Fruit fly (Drosophila melanogaster) whole organism, wandering third instar larva: ENCODE measurements around the gene bru3.

Experiments
- Abd-B ChIP-seq: fragments of >200 bp; optimal IDR thresholded peaks from 2 replicates; lab custom pipeline; 2017; ENCODE audit warnings: missing biosample characterization, missing genetic modification characterization
- CG32264 ChIP-seq: fragments of 200-800 bp; sonication (Bioruptor generic); optimal IDR thresholded peaks from 2 replicates; lab custom pipeline; 2016; ENCODE audit warnings: missing biosample characterization, missing genetic modification characterization
- CG9705 ChIP-seq: fragments of 200-800 bp; sonication (Bioruptor generic); optimal IDR thresholded peaks from 2 replicates; lab custom pipeline; 2018; ENCODE audit warnings: missing biosample characterization, mild to moderate bottlenecking, missing genetic modification characterization
- CrebA ChIP-seq: fragments of 200-800 bp; sonication (Bioruptor generic); optimal IDR thresholded peaks from 2 replicates; lab custom pipeline; 2016; ENCODE audit warnings: missing biosample characterization, mild to moderate bottlenecking, missing genetic modification characterization, borderline replicate concordance
- Dfd ChIP-seq: fragments of >200 bp; optimal IDR thresholded peaks from 2 replicates; lab custom pipeline; 2017; ENCODE audit warnings: missing biosample characterization, missing genetic modification characterization
- Dif ChIP-seq: fragments of 200-275, 200-300 bp; sonication (Bioruptor generic); optimal IDR thresholded peaks from 2 replicates; lab custom pipeline; 2018; ENCODE audit warnings: missing biosample characterization, missing genetic modification characterization; ENCODE audit not compliant: partially characterized antibody
- GATAd ChIP-seq: sonication (Bioruptor generic); optimal IDR thresholded peaks from 2 replicates; lab custom pipeline; 2016; ENCODE audit warnings: missing biosample characterization, missing genetic modification characterization
- HLH106 ChIP-seq: fragments of 200-800 bp; optimal IDR thresholded peaks from 3 replicates; lab custom pipeline; 2019; ENCODE audit warnings: missing biosample characterization, mild to moderate bottlenecking, missing genetic modification characterization, moderate library complexity
- Hnf4 ChIP-seq: fragments of 200-800 bp; sonication (Bioruptor generic); optimal IDR thresholded peaks from 2 replicates; lab custom pipeline; 2016; ENCODE audit warnings: missing biosample characterization, mild to moderate bottlenecking, missing genetic modification characterization
- Hr78 ChIP-seq: fragments of >200 bp; optimal IDR thresholded peaks from 2 replicates; lab custom pipeline; 2017; ENCODE audit warnings: missing biosample characterization, missing genetic modification characterization
- Hr83 ChIP-seq: fragments of 200-300 bp; sonication (Bioruptor generic); optimal IDR thresholded peaks from 2 replicates; lab custom pipeline; 2016; ENCODE audit warnings: missing biosample characterization, mild to moderate bottlenecking, missing genetic modification characterization, moderate library complexity; ENCODE audit not compliant: poor library complexity, severe bottlenecking
- Jra ChIP-seq: sonication (Bioruptor generic); optimal IDR thresholded peaks from 2 replicates; lab custom pipeline; 2016; ENCODE audit warnings: missing biosample characterization, missing genetic modification characterization
- Mio ChIP-seq: sonication (Bioruptor generic); optimal IDR thresholded peaks from 2 replicates; lab custom pipeline; 2016; ENCODE audit warnings: missing biosample characterization, missing genetic modification characterization
- Myc ChIP-seq: fragments of >200 bp; optimal IDR thresholded peaks from 2 replicates; lab custom pipeline; 2017
- N ChIP-seq: fragments of >200 bp; optimal IDR thresholded peaks from 2 replicates; lab custom pipeline; 2018; ENCODE audit warnings: missing biosample characterization, missing external identifiers, missing genetic modification characterization
- OdsH ChIP-seq: fragments of 200-800 bp; sonication (Bioruptor generic); optimal IDR thresholded peaks from 2 replicates; lab custom pipeline; 2016; ENCODE audit warnings: missing biosample characterization, mild to moderate bottlenecking, missing genetic modification characterization
- Rel ChIP-seq, 2 experiments: fragments of 200-800 bp; sonication (Bioruptor generic) in 1 of 2; optimal IDR thresholded peaks; 2 replicates in 1 of 2; 3 replicates in 1 of 2; lab custom pipeline; 2016 to 2019; ENCODE audit warnings: mild to moderate bottlenecking in 2 of 2, missing biosample characterization in 2 of 2, missing genetic modification characterization in 2 of 2, moderate library complexity in 1 of 2
- Sp1 ChIP-seq: fragments of 200-800 bp; sonication (Bioruptor generic); optimal IDR thresholded peaks from 3 replicates; lab custom pipeline; 2019; ENCODE audit warnings: missing biosample characterization, mild to moderate bottlenecking, missing genetic modification characterization, moderate library complexity
- Vsx2 ChIP-seq: fragments of 200-300, 225-300 bp; sonication (Bioruptor generic); optimal IDR thresholded peaks from 2 replicates; lab custom pipeline; 2018; ENCODE audit warnings: missing biosample characterization, missing genetic modification characterization; ENCODE audit not compliant: partially characterized antibody
- br ChIP-seq: fragments of 200-800 bp; sonication (Bioruptor generic); optimal IDR thresholded peaks from 2 replicates; lab custom pipeline; 2016; ENCODE audit warnings: missing biosample characterization, missing genetic modification characterization
- brk ChIP-seq: fragments of 200-800 bp; sonication (Bioruptor generic); optimal IDR thresholded peaks from 2 replicates; lab custom pipeline; 2016; ENCODE audit warnings: missing biosample characterization, mild to moderate bottlenecking, missing genetic modification characterization
- dl ChIP-seq, 2 experiments: fragments of 175-275, 200-275 bp in 1 of 2; fragments of 200-275 bp in 1 of 2; sonication (Bioruptor generic); optimal IDR thresholded peaks; lab custom pipeline; 2018; ENCODE audit warnings: mild to moderate bottlenecking in 2 of 2, missing biosample characterization in 2 of 2, missing genetic modification characterization in 2 of 2, moderate library complexity in 2 of 2; ENCODE audit not compliant: partially characterized antibody in 2 of 2, insufficient read depth in 1 of 2
- dmrt93B ChIP-seq: fragments of 200-800 bp; sonication (Bioruptor generic); optimal IDR thresholded peaks from 2 replicates; lab custom pipeline; 2018; ENCODE audit warnings: missing biosample characterization, mild to moderate bottlenecking, missing genetic modification characterization
- dsf ChIP-seq: sonication (Bioruptor generic); optimal IDR thresholded peaks from 2 replicates; lab custom pipeline; 2016; ENCODE audit warnings: missing biosample characterization, missing genetic modification characterization, borderline replicate concordance
- ey ChIP-seq: fragments of 200-800 bp; sonication (Bioruptor generic); optimal IDR thresholded peaks from 2 replicates; lab custom pipeline; 2016; ENCODE audit warnings: missing biosample characterization, missing genetic modification characterization
- foxo ChIP-seq, 2 experiments: fragments of 200-800 bp; sonication (Bioruptor generic); optimal IDR thresholded peaks; 2 replicates in 1 of 2; 3 replicates in 1 of 2; lab custom pipeline; 2016 to 2017; ENCODE audit warnings: missing biosample characterization in 2 of 2, missing genetic modification characterization in 2 of 2
- fru ChIP-seq: fragments of 200-800 bp; sonication (Bioruptor generic); optimal IDR thresholded peaks from 3 replicates; lab custom pipeline; 2016; ENCODE audit warnings: missing biosample characterization, mild to moderate bottlenecking, missing genetic modification characterization
- h ChIP-seq: fragments of 200-800 bp; sonication (Bioruptor generic); optimal IDR thresholded peaks from 3 replicates; lab custom pipeline; 2016; ENCODE audit warnings: missing biosample characterization, mild to moderate bottlenecking, missing genetic modification characterization
- jim ChIP-seq: fragments of 175-275, 200-325 bp; sonication (Bioruptor generic); optimal IDR thresholded peaks from 2 replicates; lab custom pipeline; 2016; ENCODE audit warnings: missing biosample characterization, mild to moderate bottlenecking, missing genetic modification characterization
- lola ChIP-seq: fragments of >200 bp; optimal IDR thresholded peaks from 2 replicates; lab custom pipeline; 2017; ENCODE audit warnings: missing biosample characterization, missing genetic modification characterization
- pan ChIP-seq: fragments of >200 bp; optimal IDR thresholded peaks from 2 replicates; lab custom pipeline; 2017
- psq ChIP-seq: fragments of 200-800 bp; sonication (Bioruptor generic); optimal IDR thresholded peaks from 3 replicates; lab custom pipeline; 2017; ENCODE audit warnings: missing biosample characterization, mild to moderate bottlenecking, missing genetic modification characterization, moderate library complexity
- rgr ChIP-seq: fragments of 200-800 bp; sonication (Bioruptor generic); optimal IDR thresholded peaks from 3 replicates; lab custom pipeline; 2016; ENCODE audit warnings: missing biosample characterization, mild to moderate bottlenecking, missing genetic modification characterization
- sage ChIP-seq: fragments of 200-800 bp; sonication (Bioruptor generic); optimal IDR thresholded peaks from 2 replicates; lab custom pipeline; 2016; ENCODE audit warnings: missing biosample characterization, mild to moderate bottlenecking, missing genetic modification characterization
- sv ChIP-seq: fragments of 200-800 bp; sonication (Bioruptor generic); optimal IDR thresholded peaks from 3 replicates; lab custom pipeline; 2016; ENCODE audit warnings: missing biosample characterization, missing genetic modification characterization
- tai ChIP-seq: sonication (Bioruptor generic); optimal IDR thresholded peaks from 2 replicates; lab custom pipeline; 2016; ENCODE audit warnings: missing biosample characterization, missing genetic modification characterization
- usp ChIP-seq: fragments of >200 bp; optimal IDR thresholded peaks from 2 replicates; lab custom pipeline; 2017; ENCODE audit warnings: missing biosample characterization, missing genetic modification characterization
- woc ChIP-seq: sonication (Bioruptor generic); optimal IDR thresholded peaks from 2 replicates; lab custom pipeline; 2016; ENCODE audit warnings: missing biosample characterization, mild to moderate bottlenecking, missing genetic modification characterization

The bru3 gene

dm6 chr3L:13497720-13498355 is 305.4 kb downstream of the bru3 start:
- TF ChIP-seq dmrt93B (GFP tag; lab: Kevin White, UChicago) (no peak), sv (GFP tag; lab: Kevin White, UChicago) (no peak), CG32264 (GFP tag; lab: Kevin White, UChicago) (peak; percentile 0), Jra (peak; percentile 7), Hr83 (no peak), N (no peak), CrebA (GFP tag; lab: Kevin White, UChicago) (no peak), CG9705 (GFP tag; lab: Kevin White, UChicago) (no peak), Mio (GFP tag; lab: Kevin White, UChicago) (no peak), Dfd (GFP tag; lab: Kevin White, UChicago) (no peak), Dif (GFP tag; lab: Kevin White, UChicago) (peak; percentile 37), Sp1 (peak; percentile 39), Abd-B (GFP tag; lab: Kevin White, UChicago) (no peak), Rel (GFP tag; optimal IDR thresholded peaks at IDR 0.05; lab: Kevin White, UChicago) (no peak), Rel (tag; optimal IDR thresholded peaks at IDR 0.05; lab: Kevin White, UChicago) (peak; percentile 48), ey (GFP tag; lab: Kevin White, UChicago) (no peak), dsf (no peak), Vsx2 (GFP tag; lab: Kevin White, UChicago) (peak; percentile 31), h (GFP tag; lab: Kevin White, UChicago) (peak; percentile 20), woc (no peak), GATAd (GFP tag; lab: Kevin White, UChicago) (no peak), jim (GFP tag; lab: Kevin White, UChicago) (peak; percentile 80), rgr (no peak), OdsH (GFP tag; lab: Kevin White, UChicago) (no peak), usp (GFP tag; lab: Kevin White, UChicago) (no peak), tai (GFP tag; lab: Kevin White, UChicago) (no peak), dl (GFP tag; optimal IDR thresholded peaks at IDR 0.05; lab: Kevin White, UChicago; ENCODE audit: insufficient read depth in 1 of 2, partially characterized antibody in 2 of 2) (no peak), Myc (no peak), Hnf4 (GFP tag; lab: Kevin White, UChicago) (no peak), psq (peak; percentile 20), br (GFP tag; lab: Kevin White, UChicago) (peak; percentile 9), brk (no peak), lola (GFP tag; lab: Kevin White, UChicago) (no peak), sage (GFP tag; lab: Kevin White, UChicago) (no peak), foxo (GFP tag; optimal IDR thresholded peaks at IDR 0.05; lab: Kevin White, UChicago) (peak in 1 of 2 experiments; percentile 11), HLH106 (tag; lab: Kevin White, UChicago) (no peak), fru (peak; percentile 34), pan (lab: Kevin White, UChicago) (no peak), Hr78 (GFP tag; lab: Kevin White, UChicago) (no peak)

dm6 chr3L:13495065-13495464 is 308.1 kb downstream of the bru3 start:
- no peak for TF ChIP-seq Jra
- no peak for TF ChIP-seq CG9705 (GFP tag; lab: Kevin White, UChicago)
- no peak for TF ChIP-seq sv (GFP tag; lab: Kevin White, UChicago)
- TF ChIP-seq Myc, result no peak
- peak; percentile 86 for TF ChIP-seq jim (GFP tag; lab: Kevin White, UChicago)
- no peak for TF ChIP-seq Dif (GFP tag; lab: Kevin White, UChicago)
- TF ChIP-seq rgr, result no peak
- no peak for TF ChIP-seq usp (GFP tag; lab: Kevin White, UChicago)
- TF ChIP-seq h (GFP tag; lab: Kevin White, UChicago), result no peak
- no peak for TF ChIP-seq HLH106 (tag; lab: Kevin White, UChicago)
- no peak for TF ChIP-seq sage (GFP tag; lab: Kevin White, UChicago)
- no peak for TF ChIP-seq dl (GFP tag; optimal IDR thresholded peaks at IDR 0.05; lab: Kevin White, UChicago; ENCODE audit: insufficient read depth in 1 of 2, partially characterized antibody in 2 of 2)
- no peak for TF ChIP-seq Abd-B (GFP tag; lab: Kevin White, UChicago)
- no peak for TF ChIP-seq Hr78 (GFP tag; lab: Kevin White, UChicago)
- no peak for TF ChIP-seq CG32264 (GFP tag; lab: Kevin White, UChicago)
- TF ChIP-seq Hr83, result no peak
- no peak for TF ChIP-seq dmrt93B (GFP tag; lab: Kevin White, UChicago)
- no peak for TF ChIP-seq tai (GFP tag; lab: Kevin White, UChicago)
- peak; percentile 25 for TF ChIP-seq Hnf4 (GFP tag; lab: Kevin White, UChicago)
- TF ChIP-seq OdsH (GFP tag; lab: Kevin White, UChicago), result no peak
- peak; percentile 11 for TF ChIP-seq Rel (GFP tag; optimal IDR thresholded peaks at IDR 0.05; lab: Kevin White, UChicago)
- no peak for TF ChIP-seq Rel (tag; optimal IDR thresholded peaks at IDR 0.05; lab: Kevin White, UChicago)
- no peak for TF ChIP-seq N
- TF ChIP-seq CrebA (GFP tag; lab: Kevin White, UChicago), result peak; percentile 83
- TF ChIP-seq GATAd (GFP tag; lab: Kevin White, UChicago), result no peak
- TF ChIP-seq fru, result no peak
- TF ChIP-seq foxo (GFP tag; optimal IDR thresholded peaks at IDR 0.05; lab: Kevin White, UChicago), result no peak
- TF ChIP-seq pan (lab: Kevin White, UChicago), result no peak
- no peak for TF ChIP-seq dsf
- no peak for TF ChIP-seq Dfd (GFP tag; lab: Kevin White, UChicago)
- no peak for TF ChIP-seq Vsx2 (GFP tag; lab: Kevin White, UChicago)
- no peak for TF ChIP-seq psq
- TF ChIP-seq Sp1, result peak; percentile 26
- no peak for TF ChIP-seq br (GFP tag; lab: Kevin White, UChicago)
- no peak for TF ChIP-seq brk
- no peak for TF ChIP-seq ey (GFP tag; lab: Kevin White, UChicago)
- no peak for TF ChIP-seq Mio (GFP tag; lab: Kevin White, UChicago)
